Fruit fly (Drosophila melanogaster) ovary, adult (tissue): ENCODE measurements around the gene Osi9.

Experiments
- CG17801 ChIP-seq: fragments of 200-800 bp; optimal IDR thresholded peaks from 2 replicates; lab custom pipeline; 2019; ENCODE audit warnings: missing biosample characterization, mild to moderate bottlenecking, missing genetic modification characterization, moderate library complexity; ENCODE audit not compliant: partially characterized antibody

The Osi9 gene

DNA sequence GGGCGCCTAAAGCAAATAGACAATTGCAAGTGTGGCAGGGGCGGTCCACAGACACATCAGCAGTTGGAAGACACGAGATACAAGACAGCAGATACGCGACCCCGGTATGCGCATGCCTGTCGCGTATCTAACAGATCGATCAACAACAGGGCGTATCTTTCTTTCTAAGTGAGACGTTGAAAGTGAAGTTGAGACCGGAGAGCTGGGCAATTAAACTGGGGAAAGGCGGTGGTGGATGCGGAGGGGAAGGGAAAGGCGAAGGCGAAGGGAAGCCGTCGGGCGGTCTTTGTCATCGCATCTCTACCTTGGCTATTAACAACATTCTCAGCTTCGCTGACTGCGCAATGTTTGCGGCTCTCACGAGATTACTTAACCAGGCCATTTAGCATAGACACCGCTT is 34.0 kb downstream of the Osi9 start:
- TF ChIP-seq CG17801 (GFP tag; lab: Kevin White, UChicago): no peak

- TF ChIP-seq CG17801 (GFP tag; lab: Kevin White, UChicago): no peak
Observed at dm6 chr3R:6297164-6297563, 37.2 kb downstream of the Osi9 start.

dm6 chr3R:6298828-6299227 is 38.8 kb downstream of the Osi9 start, which contains the start of gene Osi14:
Osi14 (plus strand) TSS chr3R:6299128.
- TF ChIP-seq CG17801 (GFP tag; lab: Kevin White, UChicago): no peak

- no peak for TF ChIP-seq CG17801 (GFP tag; lab: Kevin White, UChicago)
Observed at dm6 chr3R:6301257-6301839, 41.3 kb downstream of the Osi9 start, which contains the start of gene Osi15. Osi15 (plus strand) TSS chr3R:6301804.

DNA sequence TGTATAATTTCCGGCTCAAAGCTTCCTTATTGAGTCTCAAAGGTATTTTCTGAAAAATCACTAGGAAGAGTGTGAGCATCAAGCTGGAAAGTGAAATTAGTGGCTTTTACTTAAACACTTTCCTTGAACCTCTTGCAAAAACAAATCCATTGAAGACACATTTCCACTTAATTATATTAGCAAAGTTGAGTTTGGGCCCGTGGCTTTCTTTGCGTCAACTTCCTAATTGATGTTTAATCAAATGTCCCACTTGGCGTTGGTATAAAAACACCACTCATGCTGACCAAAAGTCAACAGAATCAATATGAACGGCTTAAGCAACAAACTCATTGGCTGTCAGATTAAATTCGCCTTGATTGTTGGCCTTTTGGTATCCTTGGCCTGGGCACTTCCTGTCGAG is 43.7 kb downstream of the Osi9 start, which contains the start of gene CG46396:
Gene CG46396, plus strand, starts transcription at position 301 of the 400 bp plus-strand sequence.
- no peak for TF ChIP-seq CG17801 (GFP tag; lab: Kevin White, UChicago)

dm6 chr3R:6304947-6305346 is 44.9 kb downstream of the Osi9 start, which contains the start of gene Osi16:
Osi16 (plus strand) TSS chr3R:6305247.
- TF ChIP-seq CG17801 (GFP tag; lab: Kevin White, UChicago): no peak

DNA sequence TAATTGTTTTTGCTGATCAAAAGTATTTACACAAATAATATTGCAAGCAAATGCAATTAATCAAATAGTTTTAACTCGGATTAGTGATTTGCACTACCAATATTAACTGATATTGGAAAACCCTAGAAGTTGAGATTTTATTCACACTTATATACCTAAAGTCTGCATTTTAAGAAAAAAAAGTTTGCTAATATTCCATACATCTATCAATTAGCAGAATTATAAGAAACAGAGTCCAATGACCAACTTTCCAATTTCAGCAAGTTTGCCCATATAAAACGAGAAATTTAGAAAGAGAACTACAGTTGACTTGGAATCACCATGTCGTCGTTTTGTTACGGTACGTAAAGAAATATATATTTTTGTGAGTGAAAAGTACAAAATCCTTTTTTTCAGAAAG is 46.6 kb downstream of the Osi9 start, which contains the start of gene CG46026:
Gene CG46026, plus strand, starts transcription at position 301 of the 400 bp plus-strand sequence.
- TF ChIP-seq CG17801 (GFP tag; lab: Kevin White, UChicago): no peak

DNA sequence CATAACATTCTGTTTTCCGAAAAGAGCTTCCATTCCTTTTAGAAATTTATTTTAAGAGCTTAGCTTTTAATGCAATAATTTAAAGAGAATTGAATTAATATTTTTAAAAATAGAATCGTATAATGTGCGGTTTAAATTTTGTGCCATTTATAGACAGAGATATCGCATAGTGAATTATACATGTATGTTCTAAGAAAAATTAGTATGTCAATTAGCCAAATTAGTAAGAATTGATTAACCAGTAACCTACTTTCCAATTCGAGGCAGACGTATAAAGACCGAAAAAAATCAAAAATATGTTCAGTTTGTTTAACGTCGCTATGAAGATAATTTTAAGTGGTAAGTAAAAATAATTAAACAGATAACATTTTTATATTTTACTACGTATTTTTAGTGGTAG is 49.7 kb downstream of the Osi9 start, which contains the start of gene CG31560:
Gene CG31560, plus strand, starts transcription at position 301 of the 400 bp plus-strand sequence.
- no peak for TF ChIP-seq CG17801 (GFP tag; lab: Kevin White, UChicago)
